Worm (Caenorhabditis elegans) whole organism, L4 larva: ENCODE measurements around the gene E04F6.9.
A peak's percentile ranks its signal among the peaks of the same experiment; 100 is the strongest.

ENCODE experiments used
- T26A8.4 ChIP-seq: fragments of 200-800 bp; sonication (Bioruptor generic); IDR thresholded peaks from 2 replicates; pipeline ENCODE4 v1.3.6; 2022; ENCODE audit warnings: missing genetic modification characterization, missing compliant biosample characterization
- Y75B8A.6 ChIP-seq: fragments of 200-800 bp; sonication (Bioruptor generic); IDR thresholded peaks from 2 replicates; pipeline ENCODE4 v1.3.6; 2022; ENCODE audit warnings: missing genetic modification reagents, missing genetic modification characterization, missing compliant biosample characterization
- ZK337.2 ChIP-seq: fragments of 200-800 bp; sonication (Bioruptor generic); IDR thresholded peaks from 2 replicates; pipeline ENCODE4 v1.3.6; 2022; ENCODE audit warnings: missing genetic modification reagents, missing genetic modification characterization, missing compliant biosample characterization
- ZK546.5 ChIP-seq, 2 experiments: sonication (generic microtip); optimal IDR thresholded peaks; 2 replicates each; lab custom pipeline; 2017; ENCODE audit warnings: missing biosample characterization in 2 of 2, missing genetic modification characterization in 2 of 2
- arid-1 ChIP-seq: fragments of 200-800 bp; sonication (Bioruptor generic); conservative IDR thresholded peaks from 2 replicates; pipeline ENCODE4 v1.3.6; 2022; ENCODE audit warnings: missing genetic modification reagents, missing genetic modification characterization, missing compliant biosample characterization
- ceh-32 ChIP-seq: sonication (generic microtip); optimal IDR thresholded peaks from 2 replicates; lab custom pipeline; 2016; ENCODE audit warnings: mild to moderate bottlenecking, missing genetic modification characterization, missing compliant biosample characterization; ENCODE audit not compliant: poor library complexity
- ceh-44 ChIP-seq: fragments of 200-800 bp; sonication (Bioruptor generic); IDR thresholded peaks from 2 replicates; pipeline ENCODE4 v1.3.6; 2022; ENCODE audit warnings: missing genetic modification reagents, missing genetic modification characterization, missing compliant biosample characterization
- ceh-62 ChIP-seq: sonication (generic microtip); optimal IDR thresholded peaks from 2 replicates; lab custom pipeline; 2017; ENCODE audit warnings: missing biosample characterization, missing genetic modification characterization
- cey-2 ChIP-seq: sonication (generic microtip); optimal IDR thresholded peaks from 3 replicates; lab custom pipeline; 2017; ENCODE audit warnings: missing genetic modification characterization, mild to moderate bottlenecking, missing compliant biosample characterization, antibody characterized with exemption, borderline replicate concordance; ENCODE audit not compliant: insufficient read depth
- ctbp-1 ChIP-seq: fragments of 200-800 bp; sonication (Bioruptor generic); IDR thresholded peaks from 2 replicates; pipeline ENCODE4 v1.3.6; 2022; ENCODE audit warnings: missing genetic modification reagents, missing genetic modification characterization, missing compliant biosample characterization
- daf-12 ChIP-seq: fragments of 150-350 bp; optimal IDR thresholded peaks from 2 replicates; lab custom pipeline; 2014; ENCODE audit warnings: missing biosample characterization, missing genetic modification reagents, missing genetic modification characterization
- dmd-6 ChIP-seq: fragments of 200-800 bp; sonication (Bioruptor generic); IDR thresholded peaks from 2 replicates; pipeline ENCODE4 v1.3.6; 2022; ENCODE audit warnings: missing genetic modification reagents, missing genetic modification characterization, missing compliant biosample characterization
- dmd-8 ChIP-seq: fragments of 200-800 bp; sonication (Bioruptor generic); IDR thresholded peaks from 2 replicates; pipeline ENCODE4 v1.3.6; 2022; ENCODE audit warnings: missing genetic modification characterization, missing compliant biosample characterization
- dpl-1 ChIP-seq: fragments of 150-350 bp; optimal IDR thresholded peaks from 2 replicates; lab custom pipeline; 2014; ENCODE audit warnings: missing biosample characterization, missing genetic modification reagents, missing genetic modification characterization
- dve-1 ChIP-seq: sonication (generic microtip); optimal IDR thresholded peaks from 2 replicates; lab custom pipeline; 2017; ENCODE audit warnings: antibody characterized with exemption, mild to moderate bottlenecking, missing genetic modification characterization, missing compliant biosample characterization; ENCODE audit not compliant: insufficient read depth
- egl-43 ChIP-seq: fragments of 200-800 bp; sonication (Bioruptor generic); IDR thresholded peaks from 2 replicates; pipeline ENCODE4 v1.3.6; 2022; ENCODE audit warnings: missing genetic modification reagents, missing genetic modification characterization, missing compliant biosample characterization
- fkh-10 ChIP-seq: fragments of 150-350 bp; optimal IDR thresholded peaks from 2 replicates; lab custom pipeline; 2014; ENCODE audit warnings: missing biosample characterization, missing genetic modification reagents, missing genetic modification characterization
- hif-1 ChIP-seq, 2 experiments: sonication (generic microtip); optimal IDR thresholded peaks; 2 replicates each; lab custom pipeline; 2016 to 2017; ENCODE audit warnings: missing compliant biosample characterization in 2 of 2, missing genetic modification characterization in 2 of 2, missing genetic modification reagents in 2 of 2, missing genotype in 2 of 2, mild to moderate bottlenecking in 1 of 2
- hlh-11 ChIP-seq: fragments of 200-800 bp; sonication (Bioruptor generic); optimal IDR thresholded peaks from 2 replicates; lab custom pipeline; 2018; ENCODE audit warnings: mild to moderate bottlenecking, missing genetic modification characterization, missing compliant biosample characterization
- lin-1 ChIP-seq: fragments of 200-800 bp; sonication (Bioruptor generic); IDR thresholded peaks from 2 replicates; pipeline ENCODE4 v1.3.6; 2022; ENCODE audit warnings: missing genetic modification reagents, missing genetic modification characterization, missing compliant biosample characterization
- lin-38 ChIP-seq: fragments of 200-800 bp; sonication (Bioruptor generic); IDR thresholded peaks from 2 replicates; pipeline ENCODE4 v1.3.6; 2022; ENCODE audit warnings: missing genetic modification reagents, missing genetic modification characterization, missing compliant biosample characterization
- lin-39 ChIP-seq: fragments of 150-350 bp; optimal IDR thresholded peaks from 2 replicates; lab custom pipeline; 2014; ENCODE audit warnings: missing biosample characterization, missing genetic modification reagents, missing genetic modification characterization
- lir-3 ChIP-seq: sonication (generic microtip); optimal IDR thresholded peaks from 2 replicates; lab custom pipeline; 2016; ENCODE audit warnings: mild to moderate bottlenecking, missing genetic modification characterization, missing compliant biosample characterization
- mdl-1 ChIP-seq, 2 experiments: fragments of 150-350 bp in 1 of 2; sonication (generic microtip) in 1 of 2; optimal IDR thresholded peaks; 2 replicates each; lab custom pipeline; 2014 to 2017; ENCODE audit warnings: missing biosample characterization in 2 of 2, missing genetic modification characterization in 2 of 2
- mep-1 ChIP-seq: fragments of 150-350 bp; sonication (generic microtip); optimal IDR thresholded peaks from 3 replicates; lab custom pipeline; 2014; ENCODE audit warnings: missing biosample characterization, missing genetic modification characterization
- mxl-2 ChIP-seq: fragments of 200-800 bp; sonication (Bioruptor generic); conservative IDR thresholded peaks from 2 replicates; pipeline ENCODE4 v1.3.6; 2022; ENCODE audit warnings: missing genetic modification reagents, missing genetic modification characterization, missing compliant biosample characterization
- nhr-11 ChIP-seq: fragments of 150-350 bp; optimal IDR thresholded peaks from 2 replicates; lab custom pipeline; 2014; ENCODE audit warnings: missing biosample characterization, missing genetic modification characterization
- nhr-28 ChIP-seq: fragments of 150-350 bp; optimal IDR thresholded peaks from 2 replicates; lab custom pipeline; 2014; ENCODE audit warnings: missing biosample characterization, missing genetic modification characterization
- nhr-42 ChIP-seq: fragments of 200-800 bp; sonication (Bioruptor generic); IDR thresholded peaks from 2 replicates; pipeline ENCODE4 v1.3.6; 2022; ENCODE audit warnings: missing genetic modification characterization, missing compliant biosample characterization
- nhr-77 ChIP-seq: fragments of 150-350 bp; optimal IDR thresholded peaks from 2 replicates; lab custom pipeline; 2014; ENCODE audit warnings: missing biosample characterization, missing genetic modification characterization
- php-3 ChIP-seq: fragments of 200-800 bp; sonication (Bioruptor generic); IDR thresholded peaks from 2 replicates; pipeline ENCODE4 v1.3.6; 2022; ENCODE audit warnings: missing genetic modification reagents, missing genetic modification characterization, missing compliant biosample characterization
- sdz-12 ChIP-seq: fragments of 200-800 bp; sonication (Bioruptor generic); optimal IDR thresholded peaks from 2 replicates; lab custom pipeline; 2018; ENCODE audit warnings: mild to moderate bottlenecking, missing genetic modification characterization, missing compliant biosample characterization
- skn-1 ChIP-seq: fragments of 150-350 bp; optimal IDR thresholded peaks from 2 replicates; lab custom pipeline; 2014; ENCODE audit warnings: missing biosample characterization, missing genetic modification characterization
- snpc-4 ChIP-seq: fragments of 150-350 bp; optimal IDR thresholded peaks from 2 replicates; lab custom pipeline; 2014; ENCODE audit warnings: missing biosample characterization, missing genetic modification characterization
- spr-1 ChIP-seq: sonication (generic microtip); optimal IDR thresholded peaks from 2 replicates; lab custom pipeline; 2016; ENCODE audit warnings: mild to moderate bottlenecking, missing genetic modification characterization, missing compliant biosample characterization
- tag-97 ChIP-seq: fragments of 200-800 bp; sonication (Bioruptor generic); IDR thresholded peaks from 2 replicates; pipeline ENCODE4 v1.3.6; 2022; ENCODE audit warnings: missing genetic modification characterization, missing compliant biosample characterization
- unc-39 ChIP-seq: sonication (generic microtip); optimal IDR thresholded peaks from 2 replicates; lab custom pipeline; 2017; ENCODE audit warnings: missing biosample characterization, missing genetic modification characterization
- unc-62 ChIP-seq, 3 experiments: fragments of 150-350 bp in 1 of 3; sonication (generic microtip); optimal IDR thresholded peaks in 2 of 3; peaks in 1 of 3; 1 replicate in 1 of 3; 2 replicates in 2 of 3; lab custom pipeline; 2014 to 2017; ENCODE audit warnings: missing biosample characterization in 3 of 3, missing genetic modification characterization in 3 of 3, missing genetic modification reagents in 3 of 3, missing genotype in 1 of 3
- zip-11 ChIP-seq: fragments of 200-800 bp; sonication (Bioruptor generic); IDR thresholded peaks from 2 replicates; pipeline ENCODE4 v1.3.6; 2022; ENCODE audit warnings: missing genetic modification characterization, missing compliant biosample characterization
- zip-2 ChIP-seq: fragments of 150-350 bp; optimal IDR thresholded peaks from 2 replicates; lab custom pipeline; 2014; ENCODE audit warnings: missing biosample characterization, missing genetic modification characterization

Gene E04F6.9

DNA sequence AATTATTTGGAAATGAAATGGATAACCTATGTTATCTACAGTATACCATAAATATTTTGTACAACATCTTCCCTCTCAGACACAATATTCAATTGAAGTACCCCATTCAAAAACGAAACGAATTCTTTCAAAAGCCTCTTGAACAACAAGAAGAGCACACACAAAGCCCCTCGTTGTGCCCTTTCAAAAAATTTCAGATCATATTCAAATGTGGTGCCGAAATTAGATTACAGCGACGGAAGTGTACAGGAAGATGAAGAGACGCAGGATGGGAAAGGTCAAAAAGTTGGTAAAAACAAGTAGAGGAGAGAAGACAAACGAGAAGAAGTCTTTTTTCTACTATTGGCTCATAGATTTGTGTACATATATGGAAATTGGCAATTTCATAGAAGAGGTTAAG lies 35.9 kb downstream of the E04F6.9 start:
- TF ChIP-seq ceh-44 (no peak), fkh-10 (GFP tag; lab: Kevin White, UChicago) (peak; percentile 74), Y75B8A.6 (GFP tag; lab: Robert Waterston, UW) (no peak)

DNA sequence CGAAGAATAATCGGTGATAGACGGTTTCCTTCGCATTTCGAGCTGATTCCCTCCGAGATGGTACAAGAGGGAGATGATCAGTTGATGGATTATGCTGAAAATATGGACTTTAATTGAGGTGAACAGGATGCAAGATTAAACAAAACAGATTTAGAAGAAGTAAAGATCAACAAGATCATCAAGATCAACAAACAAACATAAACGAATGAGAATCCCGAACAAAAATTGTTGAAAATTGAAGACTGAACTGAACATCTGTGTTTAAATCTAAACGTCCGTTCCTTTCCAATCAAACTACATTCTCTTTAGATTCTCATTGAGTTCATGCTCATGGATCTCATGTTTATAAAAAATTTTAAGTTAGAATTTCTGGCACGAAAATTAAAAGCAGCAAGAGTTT lies 37.1 kb downstream of the E04F6.9 start, which contains the start of gene glc-4:
glc-4 (minus strand) TSS at position 101 of the 400 bp plus-strand sequence.
- TF ChIP-seq Y75B8A.6 (GFP tag; lab: Robert Waterston, UW) (no peak), dve-1 (tag; lab: Kevin White, UChicago) (no peak), lir-3 (tag; lab: Kevin White, UChicago) (no peak), ctbp-1 (GFP tag; lab: Robert Waterston, UW) (no peak)

ce11 chrII:7171305-7171998 lies 40.5 kb downstream of the E04F6.9 start, which contains the start of gene dyf-13:
Gene dyf-13, minus strand, starts transcription at chrII:7171355.
- no peak for TF ChIP-seq cey-2 (tag; lab: Kevin White, UChicago)
- TF ChIP-seq ZK546.5 (tag; optimal IDR thresholded peaks at IDR 0.05; lab: Kevin White, UChicago) = no peak
- no peak for TF ChIP-seq mdl-1 (tag; optimal IDR thresholded peaks at IDR 0.05; lab: Kevin White, UChicago)
- TF ChIP-seq tag-97 (GFP tag; lab: Robert Waterston, UW) = no peak
- TF ChIP-seq spr-1 (tag; lab: Kevin White, UChicago) = no peak
- TF ChIP-seq ctbp-1 (GFP tag; lab: Robert Waterston, UW) = no peak
- TF ChIP-seq egl-43 (GFP tag; lab: Robert Waterston, UW) = no peak
- no peak for TF ChIP-seq dmd-6 (GFP tag; lab: Robert Waterston, UW)
- no peak for TF ChIP-seq nhr-42 (GFP tag; lab: Robert Waterston, UW)
- no peak for TF ChIP-seq ceh-32 (tag; lab: Kevin White, UChicago)
- no peak for TF ChIP-seq nhr-11 (tag; lab: Kevin White, UChicago)
- no peak for TF ChIP-seq hif-1 (tag; optimal IDR thresholded peaks at IDR 0.05; lab: Kevin White, UChicago)
- TF ChIP-seq T26A8.4 (GFP tag; lab: Robert Waterston, UW) = no peak
- no peak for TF ChIP-seq zip-2 (tag; lab: Kevin White, UChicago)
- no peak for TF ChIP-seq ZK337.2
- TF ChIP-seq daf-12 (tag; lab: Kevin White, UChicago) = no peak

DNA sequence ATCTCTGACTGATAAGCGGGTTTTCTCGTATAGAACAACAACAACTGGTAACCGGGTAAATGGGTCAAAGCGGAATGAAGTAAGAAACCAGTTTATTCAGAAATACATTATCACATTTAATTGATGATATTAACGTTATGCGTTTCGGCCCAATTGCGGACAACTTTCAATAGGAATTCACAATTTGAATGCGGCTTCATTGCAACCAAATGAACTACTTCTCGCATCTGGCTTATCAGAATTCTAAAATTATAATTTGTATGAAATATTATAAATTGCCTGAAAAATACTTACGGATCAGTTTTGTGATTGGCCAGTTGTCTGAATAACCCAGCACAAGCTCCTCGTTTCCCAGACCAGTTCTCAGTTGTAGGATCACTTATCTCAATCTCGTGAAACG lies 43.2 kb downstream of the E04F6.9 start, which contains the start of gene col-36:
col-36 (minus strand) TSS at position 101 of the 400 bp plus-strand sequence.
- TF ChIP-seq unc-62 (GFP tag; optimal IDR thresholded peaks at IDR 0.05 in 1 of 2; lab: Kevin White, UChicago) (no peak), unc-62 (tag; optimal IDR thresholded peaks at IDR 0.05; lab: Kevin White, UChicago) (no peak), fkh-10 (GFP tag; lab: Kevin White, UChicago) (no peak), dmd-8 (no peak), ceh-62 (no peak), lin-38 (GFP tag; lab: Robert Waterston, UW) (no peak), dve-1 (tag; lab: Kevin White, UChicago) (no peak), zip-11 (GFP tag; lab: Robert Waterston, UW) (no peak), unc-39 (no peak)
- TF ChIP-seq, all 104 proteins: peak for 0

- peak; percentile 97 for TF ChIP-seq nhr-28 (tag; lab: Kevin White, UChicago)
- TF ChIP-seq mep-1 (tag; lab: Kevin White, UChicago) = no peak
- no peak for TF ChIP-seq skn-1 (tag; lab: Kevin White, UChicago)
- peak; percentile 90 for TF ChIP-seq php-3 (GFP tag; lab: Robert Waterston, UW)
- no peak for TF ChIP-seq lin-39 (tag; lab: Kevin White, UChicago)
- no peak for TF ChIP-seq lin-1
- TF ChIP-seq ctbp-1 (GFP tag; lab: Robert Waterston, UW) = no peak
- TF ChIP-seq snpc-4 (tag; lab: Kevin White, UChicago) = no peak
- no peak for TF ChIP-seq sdz-12
- peak; percentile 76 for TF ChIP-seq nhr-77 (tag; lab: Kevin White, UChicago)
- TF ChIP-seq dpl-1 (GFP tag; lab: Kevin White, UChicago) = no peak
- no peak for TF ChIP-seq ceh-32 (tag; lab: Kevin White, UChicago)
- TF ChIP-seq mxl-2 = no peak
- no peak for TF ChIP-seq dmd-8
- peak; percentile 60 for TF ChIP-seq hlh-11
- TF ChIP-seq ceh-62 = no peak
- TF ChIP-seq arid-1 = no peak
- TF ChIP-seq lir-3 (tag; lab: Kevin White, UChicago) = no peak
These were observed 45.2 kb downstream of the E04F6.9 start for ce11 chrII:7166768-7167167.
